Worm (Caenorhabditis elegans) whole organism, L1 larva: ENCODE data around the gene T10F2.5.

Source experiments
- C16A3.4 ChIP-seq: fragments of 150-350 bp; optimal IDR thresholded peaks from 2 replicates; lab custom pipeline; 2014; ENCODE audit warnings: missing biosample characterization, missing genetic modification characterization
- aha-1 ChIP-seq: fragments of 150-350 bp; optimal IDR thresholded peaks from 2 replicates; lab custom pipeline; 2014; ENCODE audit warnings: missing biosample characterization, missing genetic modification characterization
- ama-1 ChIP-seq: fragments of 150-350 bp; optimal IDR thresholded peaks from 2 replicates; lab custom pipeline; 2014
- blmp-1 ChIP-seq: fragments of 150-350 bp; optimal IDR thresholded peaks from 2 replicates; lab custom pipeline; 2014; ENCODE audit warnings: missing biosample characterization, missing genetic modification characterization
- ceh-63 ChIP-seq: fragments of 200-800 bp; sonication (Bioruptor generic); optimal IDR thresholded peaks from 2 replicates; lab custom pipeline; 2018; ENCODE audit warnings: mild to moderate bottlenecking, missing genetic modification characterization, missing compliant biosample characterization
- ceh-8 ChIP-seq: fragments of 200-800 bp; sonication (Bioruptor generic); optimal IDR thresholded peaks from 2 replicates; lab custom pipeline; 2018; ENCODE audit warnings: mild to moderate bottlenecking, missing genetic modification characterization, moderate library complexity, missing compliant biosample characterization
- ceh-90 ChIP-seq: sonication (generic microtip); optimal IDR thresholded peaks from 2 replicates; lab custom pipeline; 2016; ENCODE audit warnings: missing genetic modification characterization, missing compliant biosample characterization
- dpl-1 ChIP-seq, 3 experiments: fragments of 150-350 bp in 2 of 3; sonication (generic microtip) in 1 of 3; optimal IDR thresholded peaks; 2 replicates each; lab custom pipeline; 2014 to 2017; ENCODE audit warnings: missing biosample characterization in 3 of 3, missing genetic modification characterization in 3 of 3, missing genetic modification reagents in 3 of 3
- dsc-1 ChIP-seq: sonication (generic microtip); optimal IDR thresholded peaks from 2 replicates; lab custom pipeline; 2016; ENCODE audit warnings: mild to moderate bottlenecking, missing genetic modification characterization, missing compliant biosample characterization
- efl-1 ChIP-seq, 4 experiments: fragments of 150-350 bp; optimal IDR thresholded peaks in 3 of 4; peaks in 1 of 4; 1 replicate in 1 of 4; 2 replicates in 3 of 4; lab custom pipeline; 2014; ENCODE audit warnings: missing biosample characterization in 2 of 4, missing genetic modification characterization in 2 of 4, missing genetic modification reagents in 2 of 4
- egl-27 ChIP-seq, 2 experiments: fragments of 150-350 bp in 1 of 2; sonication (generic microtip); optimal IDR thresholded peaks; 3 replicates each; lab custom pipeline; 2017 to 2018; ENCODE audit warnings: missing biosample characterization in 2 of 2, missing genetic modification characterization in 2 of 2, missing genetic modification reagents in 2 of 2
- elt-2 ChIP-seq: sonication (generic microtip); optimal IDR thresholded peaks from 2 replicates; lab custom pipeline; 2016; ENCODE audit warnings: missing genetic modification characterization, mild to moderate bottlenecking, inconsistent platforms, missing compliant biosample characterization, missing genetic modification reagents
- elt-3 ChIP-seq, 6 experiments: fragments of 150-350 bp in 1 of 6; sonication (generic microtip); optimal IDR thresholded peaks; 2 replicates each; lab custom pipeline; 2017 to 2018; ENCODE audit warnings: missing biosample characterization in 6 of 6, missing genetic modification characterization in 6 of 6, inconsistent platforms in 1 of 6
- fkh-10 ChIP-seq: sonication (generic microtip); optimal IDR thresholded peaks from 2 replicates; lab custom pipeline; 2017; ENCODE audit warnings: missing biosample characterization, missing genetic modification reagents, missing genetic modification characterization
- fos-1 ChIP-seq: fragments of 150-350 bp; optimal IDR thresholded peaks from 2 replicates; lab custom pipeline; 2014; ENCODE audit warnings: missing biosample characterization, missing genetic modification characterization
- hpl-2 ChIP-seq: fragments of 150-350 bp; optimal IDR thresholded peaks from 2 replicates; lab custom pipeline; 2014; ENCODE audit warnings: missing biosample characterization, missing genetic modification reagents, missing genetic modification characterization
- jun-1 ChIP-seq: fragments of 150-350 bp; optimal IDR thresholded peaks from 2 replicates; lab custom pipeline; 2014; ENCODE audit warnings: missing biosample characterization, missing genetic modification reagents, missing genetic modification characterization
- lin-14 ChIP-seq: fragments of 200-800 bp; sonication (Bioruptor generic); optimal IDR thresholded peaks from 2 replicates; lab custom pipeline; 2018; ENCODE audit warnings: mild to moderate bottlenecking, missing genetic modification characterization, moderate library complexity, missing compliant biosample characterization
- lin-15B ChIP-seq: fragments of 150-350 bp; sonication (generic microtip); optimal IDR thresholded peaks from 3 replicates; lab custom pipeline; 2014; ENCODE audit warnings: missing biosample characterization, missing genetic modification characterization
- lin-35 ChIP-seq, 2 experiments: fragments of 150-350 bp; optimal IDR thresholded peaks; 2 replicates each; lab custom pipeline; 2014; ENCODE audit warnings: missing biosample characterization in 2 of 2, missing genetic modification characterization in 2 of 2, missing genetic modification reagents in 2 of 2
- lin-39 ChIP-seq: fragments of 150-350 bp; optimal IDR thresholded peaks from 2 replicates; lab custom pipeline; 2014; ENCODE audit warnings: missing biosample characterization, missing genetic modification reagents, missing genetic modification characterization
- lir-3 ChIP-seq: sonication (generic microtip); optimal IDR thresholded peaks from 2 replicates; lab custom pipeline; 2016; ENCODE audit warnings: mild to moderate bottlenecking, missing genetic modification characterization, moderate library complexity, missing compliant biosample characterization; ENCODE audit not compliant: poor library complexity
- lsy-2 ChIP-seq, 2 experiments: fragments of 150-350 bp; optimal IDR thresholded peaks; 2 replicates each; lab custom pipeline; 2014; ENCODE audit warnings: missing biosample characterization in 2 of 2, missing genetic modification characterization in 2 of 2
- mdl-1 ChIP-seq, 2 experiments: fragments of 150-350 bp; optimal IDR thresholded peaks; 2 replicates each; lab custom pipeline; 2014 to 2017; ENCODE audit warnings: missing biosample characterization in 2 of 2, missing genetic modification characterization in 2 of 2, inconsistent platforms in 1 of 2
- mep-1 ChIP-seq: fragments of 150-350 bp; optimal IDR thresholded peaks from 2 replicates; lab custom pipeline; 2014; ENCODE audit warnings: missing biosample characterization, missing genetic modification characterization
- nhr-12 ChIP-seq: sonication (generic microtip); optimal IDR thresholded peaks from 2 replicates; lab custom pipeline; 2017; ENCODE audit warnings: missing biosample characterization, missing genetic modification characterization
- nhr-19 ChIP-seq: fragments of 200-800 bp; sonication (Bioruptor generic); conservative IDR thresholded peaks from 2 replicates; pipeline ENCODE4 v1.3.6; 2022; ENCODE audit warnings: missing genetic modification characterization, missing compliant biosample characterization
- nhr-20 ChIP-seq: sonication (generic microtip); optimal IDR thresholded peaks from 2 replicates; lab custom pipeline; 2016; ENCODE audit warnings: mild to moderate bottlenecking, missing genetic modification characterization, missing compliant biosample characterization
- nhr-28 ChIP-seq: fragments of 150-350 bp; optimal IDR thresholded peaks from 2 replicates; lab custom pipeline; 2014; ENCODE audit warnings: missing biosample characterization, missing genetic modification characterization
- nhr-47 ChIP-seq: sonication (generic microtip); optimal IDR thresholded peaks from 2 replicates; lab custom pipeline; 2016; ENCODE audit warnings: mild to moderate bottlenecking, missing genetic modification characterization, moderate library complexity, missing compliant biosample characterization
- nhr-71 ChIP-seq: sonication (generic microtip); optimal IDR thresholded peaks from 2 replicates; lab custom pipeline; 2016; ENCODE audit warnings: mild to moderate bottlenecking, missing genetic modification characterization, moderate library complexity, missing compliant biosample characterization
- nhr-76 ChIP-seq: sonication (generic microtip); optimal IDR thresholded peaks from 2 replicates; lab custom pipeline; 2017; ENCODE audit warnings: missing biosample characterization, missing genetic modification characterization
- nhr-85 ChIP-seq: sonication (generic microtip); peaks from one replicate; lab custom pipeline; 2016; ENCODE audit warnings: missing genetic modification characterization, inconsistent platforms, missing compliant biosample characterization
- nhr-90 ChIP-seq: sonication (generic microtip); optimal IDR thresholded peaks from 2 replicates; lab custom pipeline; 2016; ENCODE audit warnings: mild to moderate bottlenecking, missing genetic modification characterization, missing compliant biosample characterization; ENCODE audit not compliant: poor library complexity
- pag-3 ChIP-seq: sonication (generic microtip); optimal IDR thresholded peaks from 2 replicates; lab custom pipeline; 2017; ENCODE audit warnings: missing genetic modification characterization, mild to moderate bottlenecking, missing compliant biosample characterization, antibody characterized with exemption, borderline replicate concordance; ENCODE audit not compliant: insufficient read depth
- pqm-1 ChIP-seq: sonication (generic microtip); optimal IDR thresholded peaks from 3 replicates; lab custom pipeline; 2017; ENCODE audit warnings: missing biosample characterization, missing genetic modification characterization
- rnt-1 ChIP-seq: sonication (generic microtip); optimal IDR thresholded peaks from 2 replicates; lab custom pipeline; 2016; ENCODE audit warnings: mild to moderate bottlenecking, missing genetic modification characterization, moderate library complexity, missing compliant biosample characterization
- snpc-4 ChIP-seq: fragments of 150-350 bp; optimal IDR thresholded peaks from 2 replicates; lab custom pipeline; 2014; ENCODE audit warnings: missing biosample characterization, missing genetic modification characterization
- snu-23 ChIP-seq: sonication (generic microtip); optimal IDR thresholded peaks from 2 replicates; lab custom pipeline; 2016; ENCODE audit warnings: missing genetic modification characterization, missing compliant biosample characterization
- sup-37 ChIP-seq: fragments of 200-800 bp; sonication (Bioruptor generic); optimal IDR thresholded peaks from 2 replicates; lab custom pipeline; 2018; ENCODE audit warnings: mild to moderate bottlenecking, missing genetic modification characterization, missing compliant biosample characterization
- tbx-2 ChIP-seq: sonication (generic microtip); optimal IDR thresholded peaks from 2 replicates; lab custom pipeline; 2016; ENCODE audit warnings: missing genetic modification characterization, missing compliant biosample characterization
- tlp-1 ChIP-seq: fragments of 150-350 bp; optimal IDR thresholded peaks from 2 replicates; lab custom pipeline; 2014; ENCODE audit warnings: missing biosample characterization, missing genetic modification characterization
- unc-30 ChIP-seq: sonication (generic microtip); optimal IDR thresholded peaks from 2 replicates; lab custom pipeline; 2017; ENCODE audit warnings: missing biosample characterization, missing genetic modification characterization
- unc-62 ChIP-seq: fragments of 150-350 bp; optimal IDR thresholded peaks from 2 replicates; lab custom pipeline; 2014; ENCODE audit warnings: missing biosample characterization, missing genetic modification reagents, missing genetic modification characterization
- unc-86 ChIP-seq: sonication (generic microtip); optimal IDR thresholded peaks from 2 replicates; lab custom pipeline; 2016; ENCODE audit warnings: missing genetic modification characterization, missing compliant biosample characterization
- ztf-4 ChIP-seq: fragments of 150-350 bp; optimal IDR thresholded peaks from 2 replicates; lab custom pipeline; 2014; ENCODE audit warnings: missing biosample characterization, missing genetic modification characterization

T10F2.5 gene

DNA sequence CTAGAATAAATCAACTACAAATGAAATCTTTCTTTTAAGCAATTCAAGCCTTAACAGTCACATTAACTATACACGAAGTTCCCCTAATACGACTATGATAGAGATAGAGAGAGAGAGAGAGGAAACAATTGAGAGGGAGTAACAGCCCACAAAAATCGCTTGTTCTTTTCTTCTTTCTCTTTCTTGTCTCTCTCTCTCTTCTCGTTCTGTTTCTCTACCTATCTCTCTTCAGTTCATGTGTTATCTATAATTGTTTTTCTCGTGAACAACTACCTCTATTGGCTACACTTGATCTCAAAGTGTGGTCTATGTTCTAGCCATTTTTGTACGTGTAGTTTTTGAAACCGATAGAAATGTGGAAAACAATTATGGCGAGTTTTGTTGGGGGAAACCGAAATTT, 43.2 kb upstream of the T10F2.5 start (continued):
- TF ChIP-seq mep-1 (tag; lab: Kevin White, UChicago) (peak; percentile 72), efl-1 (optimal IDR thresholded peaks at IDR 0.05; lab: Kevin White, UChicago) (peak; percentile 53 to 59), efl-1 (GFP tag; optimal IDR thresholded peaks at IDR 0.05 in 1 of 2; lab: Kevin White, UChicago) (peak in 1 of 2 experiments; percentile 24), nhr-85 (tag; lab: Kevin White, UChicago) (peak; percentile 89), nhr-71 (tag; lab: Kevin White, UChicago) (peak; percentile 80), rnt-1 (tag; lab: Kevin White, UChicago) (peak; percentile 40), ceh-8 (GFP tag; lab: Kevin White, UChicago) (no peak), lin-39 (tag; lab: Kevin White, UChicago) (no peak), dpl-1 (GFP tag; optimal IDR thresholded peaks at IDR 0.05; lab: Kevin White, UChicago) (peak in 2 of 3 experiments; percentile 10 to 34), unc-62 (GFP tag; lab: Kevin White, UChicago) (no peak), sup-37 (GFP tag; lab: Kevin White, UChicago) (no peak), dsc-1 (no peak), snu-23 (GFP tag; lab: Kevin White, UChicago) (peak; percentile 85), nhr-19 (GFP tag; lab: Robert Waterston, UW) (peak; percentile 60), lin-35 (GFP tag; optimal IDR thresholded peaks at IDR 0.05; lab: Kevin White, UChicago) (peak; percentile 45 to 71), fos-1 (tag; lab: Kevin White, UChicago) (peak; percentile 28), nhr-90 (peak; percentile 67), lin-14 (GFP tag; lab: Kevin White, UChicago) (peak; percentile 88), egl-27 (tag; optimal IDR thresholded peaks at IDR 0.05; lab: Kevin White, UChicago) (no peak)
- TF ChIP-seq, all 84 proteins: peak for 29

DNA sequence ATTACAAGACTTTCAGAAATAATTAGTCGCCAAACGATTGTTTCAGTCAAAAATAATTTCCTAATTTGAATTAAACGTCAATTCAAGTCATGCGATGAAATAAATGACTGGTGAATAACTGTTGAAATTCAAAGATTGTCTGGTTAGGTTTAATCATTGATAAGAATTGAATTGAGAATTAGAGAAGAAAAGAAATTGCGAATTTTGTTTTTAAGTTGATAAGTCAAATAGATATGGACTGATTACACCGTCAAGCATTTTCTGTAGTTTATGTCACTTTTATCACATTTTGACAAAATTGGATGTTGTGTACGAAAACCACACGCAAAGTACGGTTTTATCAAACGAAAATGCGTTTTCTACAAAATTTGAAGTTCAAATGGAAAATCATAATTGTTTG, 41.9 kb upstream of the T10F2.5 start:
- peak; percentile 72 for TF ChIP-seq nhr-85 (tag; lab: Kevin White, UChicago)
- TF ChIP-seq lin-14 (GFP tag; lab: Kevin White, UChicago), result peak; percentile 48
- TF ChIP-seq C16A3.4 (tag; lab: Kevin White, UChicago), result peak; percentile 3
- peak; percentile 73 for TF ChIP-seq nhr-20 (tag; lab: Kevin White, UChicago)
- TF ChIP-seq nhr-47 (tag; lab: Kevin White, UChicago), result no peak
- TF ChIP-seq ama-1 (lab: Kevin White, UChicago), result no peak
- no peak for TF ChIP-seq ztf-4 (tag; lab: Kevin White, UChicago)
- no peak for TF ChIP-seq lin-15B (tag; lab: Kevin White, UChicago)
- TF ChIP-seq tlp-1 (tag; lab: Kevin White, UChicago), result peak; percentile 40
- no peak for TF ChIP-seq mdl-1 (tag; optimal IDR thresholded peaks at IDR 0.05; lab: Kevin White, UChicago)
- no peak for TF ChIP-seq nhr-28
- peak in 1 of 2 experiments; percentile 62 for TF ChIP-seq lin-35 (GFP tag; optimal IDR thresholded peaks at IDR 0.05; lab: Kevin White, UChicago)
- TF ChIP-seq efl-1 (optimal IDR thresholded peaks at IDR 0.05; lab: Kevin White, UChicago), result no peak
- peak in 1 of 2 experiments; percentile 93 for TF ChIP-seq efl-1 (GFP tag; optimal IDR thresholded peaks at IDR 0.05 in 1 of 2; lab: Kevin White, UChicago)
- TF ChIP-seq pag-3 (tag; lab: Kevin White, UChicago), result no peak
- TF ChIP-seq nhr-71 (tag; lab: Kevin White, UChicago), result peak; percentile 50
- TF ChIP-seq unc-86, result no peak
- TF ChIP-seq tbx-2 (tag; lab: Kevin White, UChicago), result peak; percentile 4
- TF ChIP-seq lir-3, result peak; percentile 3
- TF ChIP-seq unc-30, result no peak
- no peak for TF ChIP-seq fkh-10 (GFP tag; lab: Kevin White, UChicago)
- TF ChIP-seq hpl-2 (GFP tag; lab: Kevin White, UChicago), result no peak
- peak; percentile 12 for TF ChIP-seq jun-1 (tag; lab: Kevin White, UChicago)
- peak; percentile 18 for TF ChIP-seq snu-23 (GFP tag; lab: Kevin White, UChicago)
- no peak for TF ChIP-seq nhr-12
- peak; percentile 93 for TF ChIP-seq elt-2
- peak; percentile 40 for TF ChIP-seq nhr-90
- TF ChIP-seq ceh-90, result no peak
- TF ChIP-seq lsy-2 (tag; optimal IDR thresholded peaks at IDR 0.05; lab: Kevin White, UChicago), result peak in 1 of 2 experiments; percentile 35
- TF ChIP-seq nhr-19 (GFP tag; lab: Robert Waterston, UW), result 0 out of 2 replicates have a peak, but pooled peaks have one; percentile 11
- no peak for TF ChIP-seq nhr-76 (tag; lab: Kevin White, UChicago)
- no peak for TF ChIP-seq ceh-63
- no peak for TF ChIP-seq snpc-4 (tag; lab: Kevin White, UChicago)
- TF ChIP-seq egl-27 (tag; optimal IDR thresholded peaks at IDR 0.05; lab: Kevin White, UChicago), result no peak
- TF ChIP-seq blmp-1 (tag; lab: Kevin White, UChicago), result no peak
- no peak for TF ChIP-seq rnt-1 (tag; lab: Kevin White, UChicago)
- peak; percentile 78 for TF ChIP-seq pqm-1
- TF ChIP-seq elt-3 (tag; optimal IDR thresholded peaks at IDR 0.05; lab: Kevin White, UChicago), result peak in 5 of 6 experiments; percentile 75 to 95 (median 83)
- TF ChIP-seq aha-1, result no peak
